Worm (Caenorhabditis elegans) whole organism, mixed stage, embryonic: ENCODE measurements around the gene T28C6.10.

Experiments used
- blmp-1 ChIP-seq: fragments of 150-350 bp; optimal IDR thresholded peaks from 2 replicates; lab custom pipeline; 2014; ENCODE audit warnings: missing biosample characterization, missing genetic modification characterization
- ceh-83 ChIP-seq: fragments of 200-800 bp; sonication (Bioruptor generic); optimal IDR thresholded peaks from 2 replicates; lab custom pipeline; 2018; ENCODE audit warnings: mild to moderate bottlenecking, missing genetic modification characterization, missing compliant biosample characterization
- elt-1 ChIP-seq: sonication (generic microtip); optimal IDR thresholded peaks from 2 replicates; lab custom pipeline; 2017; ENCODE audit warnings: missing genetic modification characterization, mild to moderate bottlenecking, missing compliant biosample characterization, antibody characterized with exemption, moderate library complexity, borderline replicate concordance; ENCODE audit not compliant: insufficient read depth
- elt-3 ChIP-seq: fragments of 150-350 bp; optimal IDR thresholded peaks from 2 replicates; lab custom pipeline; 2014; ENCODE audit warnings: missing biosample characterization, missing genetic modification characterization
- mep-1 ChIP-seq: fragments of 150-350 bp; optimal IDR thresholded peaks from 2 replicates; lab custom pipeline; 2017; ENCODE audit warnings: missing biosample characterization, missing genetic modification reagents, missing genetic modification characterization, inconsistent platforms
- nhr-12 ChIP-seq: fragments of 150-350 bp; optimal IDR thresholded peaks from 2 replicates; lab custom pipeline; 2014; ENCODE audit warnings: missing biosample characterization, missing genetic modification characterization
- nhr-2 ChIP-seq: fragments of 150-350 bp; optimal IDR thresholded peaks from 2 replicates; lab custom pipeline; 2014; ENCODE audit warnings: missing biosample characterization, missing genetic modification characterization
- nhr-237 ChIP-seq: fragments of 150-350 bp; optimal IDR thresholded peaks from 2 replicates; lab custom pipeline; 2014; ENCODE audit warnings: missing biosample characterization, missing genetic modification characterization
- nhr-28 ChIP-seq: fragments of 150-350 bp; optimal IDR thresholded peaks from 2 replicates; lab custom pipeline; 2014; ENCODE audit warnings: missing biosample characterization, missing genetic modification characterization
- nhr-76 ChIP-seq: sonication (generic microtip); optimal IDR thresholded peaks from 2 replicates; lab custom pipeline; 2017; ENCODE audit warnings: missing biosample characterization, missing genetic modification characterization
- pha-4 ChIP-seq: fragments of 150-350 bp; optimal IDR thresholded peaks from 2 replicates; lab custom pipeline; 2018; ENCODE audit warnings: missing biosample characterization, missing genetic modification reagents, missing genetic modification characterization
- snpc-4 ChIP-seq: fragments of 150-350 bp; optimal IDR thresholded peaks from 2 replicates; lab custom pipeline; 2014; ENCODE audit warnings: missing biosample characterization, missing genetic modification characterization
- ztf-11 ChIP-seq: fragments of 150-350 bp; optimal IDR thresholded peaks from 2 replicates; lab custom pipeline; 2014; ENCODE audit warnings: missing biosample characterization, missing genetic modification characterization

DNA sequence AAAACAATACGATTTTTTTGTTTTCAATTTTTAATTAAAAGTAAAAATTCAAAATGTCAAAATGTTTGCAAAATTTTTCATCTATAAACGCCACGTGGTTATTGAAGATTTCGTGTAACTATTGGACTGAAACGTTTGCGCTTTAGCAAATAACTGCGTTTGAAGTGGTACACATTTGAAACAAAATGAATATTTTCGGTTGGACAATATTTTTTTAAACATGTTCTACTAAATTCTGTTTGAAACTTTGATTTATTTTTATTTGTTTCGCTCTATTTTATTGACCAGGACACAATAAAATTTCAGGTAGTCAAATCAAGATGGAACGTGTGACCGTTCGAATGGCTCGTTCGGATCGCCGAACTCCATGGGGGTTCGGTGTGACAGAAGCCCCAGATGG, 34.5 kb downstream of the T28C6.10 start, which contains the start of gene alp-1:
- no peak for TF ChIP-seq nhr-28 (tag; lab: Kevin White, UChicago)
- no peak for TF ChIP-seq mep-1 (tag; lab: Kevin White, UChicago)
- TF ChIP-seq nhr-76 (tag; lab: Kevin White, UChicago) = no peak
- TF ChIP-seq elt-3 (tag; lab: Kevin White, UChicago) = no peak
- TF ChIP-seq elt-1 = no peak
- TF ChIP-seq ztf-11 (tag; lab: Kevin White, UChicago) = no peak
- no peak for TF ChIP-seq snpc-4 (tag; lab: Kevin White, UChicago)
- TF ChIP-seq nhr-237 (tag; lab: Kevin White, UChicago) = no peak
- TF ChIP-seq pha-4 (tag; lab: Kevin White, UChicago) = no peak
- TF ChIP-seq ceh-83 (GFP tag; lab: Kevin White, UChicago) = no peak
- TF ChIP-seq blmp-1 (tag; lab: Kevin White, UChicago) = no peak
- no peak for TF ChIP-seq nhr-12 (tag; lab: Kevin White, UChicago)
- TF ChIP-seq nhr-2 (tag; lab: Kevin White, UChicago) = no peak
